Fruit fly (Drosophila melanogaster) whole organism, embryonic: ENCODE data around the gene mio.
A peak's percentile ranks its signal among the peaks of the same experiment; 100 is the strongest.

Experiments used
- ATbp ChIP-seq: fragments of 200-800 bp; sonication (Bioruptor generic); optimal IDR thresholded peaks from 2 replicates; lab custom pipeline; 2017; ENCODE audit warnings: missing biosample characterization, mild to moderate bottlenecking, missing genetic modification characterization, missing genetic modification reagents
- Ada2b ChIP-seq: fragments of 200-800 bp; sonication (Bioruptor generic); IDR thresholded peaks from 2 replicates; pipeline ENCODE4 v1.3.6; 2022; ENCODE audit warnings: missing biosample characterization, missing genetic modification characterization
- CG10209 ChIP-seq: fragments of 200-800 bp; sonication (Bioruptor generic); optimal IDR thresholded peaks from 3 replicates; lab custom pipeline; 2017; ENCODE audit warnings: missing biosample characterization, mild to moderate bottlenecking, missing genetic modification characterization, missing genetic modification reagents
- CG10431 ChIP-seq: fragments of 200-800 bp; sonication (Bioruptor generic); optimal IDR thresholded peaks from 3 replicates; lab custom pipeline; 2018; ENCODE audit warnings: missing biosample characterization, mild to moderate bottlenecking, missing genetic modification characterization
- CG11456 ChIP-seq: fragments of 200-800 bp; sonication (Bioruptor generic); IDR thresholded peaks from 3 replicates; pipeline ENCODE4 v1.3.6; 2022; ENCODE audit warnings: missing biosample characterization, missing genetic modification characterization
- CG11695 ChIP-seq: fragments of 200-800 bp; sonication (Bioruptor generic); IDR thresholded peaks from 3 replicates; pipeline ENCODE4 v1.3.6; 2022; ENCODE audit warnings: missing biosample characterization, missing genetic modification characterization
- CG12104 ChIP-seq: fragments of 200-800 bp; sonication (Bioruptor generic); optimal IDR thresholded peaks from 3 replicates; lab custom pipeline; 2016; ENCODE audit warnings: missing biosample characterization, missing genetic modification characterization
- CG12769 ChIP-seq: fragments of 200-800 bp; sonication (Bioruptor generic); optimal IDR thresholded peaks from 2 replicates; lab custom pipeline; 2019; ENCODE audit warnings: missing biosample characterization, mild to moderate bottlenecking, missing genetic modification characterization, moderate library complexity
- CG14965 ChIP-seq: fragments of 200-800 bp; sonication (Bioruptor generic); optimal IDR thresholded peaks from 2 replicates; lab custom pipeline; 2016; ENCODE audit warnings: missing biosample characterization, missing genetic modification characterization, borderline replicate concordance
- CG1603 ChIP-seq: fragments of 200-800 bp; sonication (Bioruptor generic); optimal IDR thresholded peaks from 2 replicates; lab custom pipeline; 2019; ENCODE audit warnings: missing biosample characterization, mild to moderate bottlenecking, missing genetic modification characterization, moderate library complexity
- CG17568 ChIP-seq: fragments of 200-800 bp; sonication (Bioruptor generic); optimal IDR thresholded peaks from 2 replicates; lab custom pipeline; 2018; ENCODE audit warnings: missing biosample characterization, mild to moderate bottlenecking, missing genetic modification characterization, moderate library complexity
- CG2889 ChIP-seq: fragments of 200-800 bp; sonication (Bioruptor generic); IDR thresholded peaks from 3 replicates; pipeline ENCODE4 v1.3.6; 2022; ENCODE audit warnings: missing biosample characterization, missing genetic modification characterization
- CG3065 ChIP-seq: fragments of 200-800 bp; sonication (Bioruptor generic); optimal IDR thresholded peaks from 2 replicates; lab custom pipeline; 2016; ENCODE audit warnings: missing biosample characterization, missing genetic modification characterization
- CG31441 ChIP-seq: fragments of 200-800 bp; sonication (Bioruptor generic); IDR thresholded peaks from 2 replicates; pipeline ENCODE4 v1.3.6; 2022; ENCODE audit warnings: missing biosample characterization, missing genetic modification characterization
- CG3838 ChIP-seq: fragments of 200-800 bp; sonication (Bioruptor generic); optimal IDR thresholded peaks from 3 replicates; lab custom pipeline; 2016; ENCODE audit warnings: missing biosample characterization, missing genetic modification characterization
- CG4820 ChIP-seq: fragments of 200-800 bp; sonication (Bioruptor generic); optimal IDR thresholded peaks from 3 replicates; lab custom pipeline; 2016; ENCODE audit warnings: missing biosample characterization, missing genetic modification characterization
- CG6689 ChIP-seq: fragments of 200-800 bp; sonication (Bioruptor generic); IDR thresholded peaks from 2 replicates; pipeline ENCODE4 v1.3.6; 2022; ENCODE audit warnings: missing biosample characterization, missing genetic modification characterization
- CG6791 ChIP-seq: fragments of 200-800 bp; sonication (Bioruptor generic); IDR thresholded peaks from 3 replicates; pipeline ENCODE4 v1.3.6; 2022; ENCODE audit warnings: missing biosample characterization, missing genetic modification characterization; ENCODE audit not compliant: partially characterized antibody
- CG8281 ChIP-seq: fragments of 200-800 bp; sonication (Bioruptor generic); optimal IDR thresholded peaks from 2 replicates; lab custom pipeline; 2018; ENCODE audit warnings: missing biosample characterization, mild to moderate bottlenecking, missing genetic modification characterization, moderate library complexity
- CG8388 ChIP-seq: fragments of 200-800 bp; sonication (Bioruptor generic); optimal IDR thresholded peaks from 2 replicates; lab custom pipeline; 2019; ENCODE audit warnings: missing biosample characterization, mild to moderate bottlenecking, missing genetic modification characterization, moderate library complexity
- CHES-1-like ChIP-seq: fragments of 200-800 bp; sonication (Bioruptor generic); optimal IDR thresholded peaks from 2 replicates; lab custom pipeline; 2016; ENCODE audit warnings: missing biosample characterization, missing genetic modification characterization
- Dip2 ChIP-seq: fragments of 200-800 bp; sonication (Bioruptor generic); IDR thresholded peaks from 2 replicates; pipeline ENCODE4 v1.3.6; 2022; ENCODE audit warnings: missing biosample characterization, missing genetic modification characterization
- Fer1 ChIP-seq: fragments of 200-800 bp; sonication (Bioruptor generic); optimal IDR thresholded peaks from 2 replicates; lab custom pipeline; 2017; ENCODE audit warnings: missing biosample characterization, mild to moderate bottlenecking, missing genetic modification characterization
- H15 ChIP-seq: fragments of 200-800 bp; sonication (Bioruptor generic); IDR thresholded peaks from 3 replicates; pipeline ENCODE4 v1.3.6; 2022; ENCODE audit warnings: missing biosample characterization, missing genetic modification characterization
- H2.0 ChIP-seq: fragments of 200-800 bp; sonication (Bioruptor generic); IDR thresholded peaks from 2 replicates; pipeline ENCODE4 v1.3.6; 2022; ENCODE audit warnings: missing biosample characterization, missing genetic modification characterization
- HHEX ChIP-seq: fragments of 200-800 bp; sonication (Bioruptor generic); optimal IDR thresholded peaks from 3 replicates; lab custom pipeline; 2017; ENCODE audit warnings: missing biosample characterization, mild to moderate bottlenecking, missing genetic modification characterization, missing genetic modification reagents
- HLH3B ChIP-seq: fragments of 200-800 bp; sonication (Bioruptor generic); IDR thresholded peaks from 2 replicates; pipeline ENCODE4 v1.3.6; 2022; ENCODE audit warnings: missing biosample characterization, missing genetic modification characterization
- Hey ChIP-seq: fragments of 200-800 bp; sonication (Bioruptor generic); optimal IDR thresholded peaks from 3 replicates; lab custom pipeline; 2018; ENCODE audit warnings: missing biosample characterization, mild to moderate bottlenecking, missing genetic modification characterization
- HmgD ChIP-seq: fragments of 200-800 bp; sonication (Bioruptor generic); optimal IDR thresholded peaks from 3 replicates; lab custom pipeline; 2016; ENCODE audit warnings: missing biosample characterization, missing genetic modification characterization
- Jarid2 ChIP-seq: fragments of 200-800 bp; sonication (Bioruptor generic); optimal IDR thresholded peaks from 3 replicates; lab custom pipeline; 2017; ENCODE audit warnings: mild to moderate bottlenecking, missing biosample characterization, missing genetic modification reagents, missing genetic modification characterization
- MESR4 ChIP-seq: fragments of 200-800 bp; sonication (Bioruptor generic); optimal IDR thresholded peaks from 2 replicates; lab custom pipeline; 2018; ENCODE audit warnings: missing biosample characterization, mild to moderate bottlenecking, missing genetic modification characterization, moderate library complexity
- Med ChIP-seq: fragments of 200-800 bp; sonication (Bioruptor generic); peaks from one replicate; lab custom pipeline; 2016; ENCODE audit warnings: missing biosample characterization, missing genetic modification characterization, mild to moderate bottlenecking, inconsistent platforms, moderate library complexity
- Optix ChIP-seq: fragments of 200-800 bp; sonication (Bioruptor generic); IDR thresholded peaks from 3 replicates; pipeline ENCODE4 v1.3.6; 2022; ENCODE audit warnings: missing biosample characterization, missing genetic modification characterization
- Sin3A ChIP-seq: fragments of >200 bp; optimal IDR thresholded peaks from 2 replicates; lab custom pipeline; 2018
- Usf ChIP-seq: fragments of 200-800 bp; sonication (Bioruptor generic); optimal IDR thresholded peaks from 2 replicates; lab custom pipeline; 2017; ENCODE audit warnings: missing genotype, missing biosample characterization, missing genetic modification characterization
- ci ChIP-seq: fragments of 200-800 bp; sonication (Bioruptor generic); IDR thresholded peaks from 3 replicates; pipeline ENCODE4 v1.3.6; 2022; ENCODE audit warnings: missing biosample characterization, missing genetic modification characterization
- corto ChIP-seq: fragments of 200-800 bp; sonication (Bioruptor generic); optimal IDR thresholded peaks from 2 replicates; lab custom pipeline; 2016; ENCODE audit warnings: missing biosample characterization, mild to moderate bottlenecking, missing genetic modification characterization, moderate library complexity
- dysf ChIP-seq: fragments of 200-800 bp; sonication (Bioruptor generic); IDR thresholded peaks from 3 replicates; pipeline ENCODE4 v1.3.6; 2022; ENCODE audit warnings: missing biosample characterization, missing genetic modification characterization
- fd64A ChIP-seq: fragments of 200-800 bp; sonication (Bioruptor generic); optimal IDR thresholded peaks from 3 replicates; lab custom pipeline; 2018; ENCODE audit warnings: missing biosample characterization, mild to moderate bottlenecking, missing genetic modification characterization
- hbn ChIP-seq: fragments of 200-800 bp; sonication (Bioruptor generic); IDR thresholded peaks from 2 replicates; pipeline ENCODE4 v1.3.6; 2022; ENCODE audit warnings: missing biosample characterization, missing genetic modification characterization; ENCODE audit not compliant: partially characterized antibody
- kah ChIP-seq: fragments of 200-800 bp; sonication (Bioruptor generic); optimal IDR thresholded peaks from 2 replicates; lab custom pipeline; 2018; ENCODE audit warnings: missing biosample characterization, mild to moderate bottlenecking, missing genetic modification characterization
- klu ChIP-seq: fragments of 200-800 bp; sonication (Bioruptor generic); IDR thresholded peaks from 2 replicates; pipeline ENCODE4 v1.3.6; 2022; ENCODE audit warnings: missing biosample characterization, missing genetic modification characterization
- mirr ChIP-seq: fragments of 200-800 bp; sonication (Bioruptor generic); optimal IDR thresholded peaks from 3 replicates; lab custom pipeline; 2018; ENCODE audit warnings: missing biosample characterization, mild to moderate bottlenecking, missing genetic modification characterization
- nmo ChIP-seq: fragments of 200-800 bp; sonication (Bioruptor generic); optimal IDR thresholded peaks from 2 replicates; lab custom pipeline; 2018; ENCODE audit warnings: missing biosample characterization, mild to moderate bottlenecking, missing genetic modification characterization, moderate library complexity
- oc ChIP-seq: fragments of 200-800 bp; sonication (Bioruptor generic); optimal IDR thresholded peaks from 2 replicates; lab custom pipeline; 2018; ENCODE audit warnings: missing biosample characterization, mild to moderate bottlenecking, missing genetic modification characterization, moderate library complexity
- p53 ChIP-seq: fragments of 200-800 bp; sonication (Bioruptor generic); optimal IDR thresholded peaks from 2 replicates; lab custom pipeline; 2016; ENCODE audit warnings: missing biosample characterization, missing genetic modification characterization
- ranshi ChIP-seq: fragments of 200-800 bp; sonication (Bioruptor generic); IDR thresholded peaks from 2 replicates; pipeline ENCODE4 v1.3.6; 2022; ENCODE audit warnings: missing biosample characterization, missing genetic modification characterization
- sens-2 ChIP-seq: fragments of 200-800 bp; sonication (Bioruptor generic); IDR thresholded peaks from 2 replicates; pipeline ENCODE4 v1.3.6; 2022; ENCODE audit warnings: missing biosample characterization, missing genetic modification characterization
- shn ChIP-seq: fragments of 200-800 bp; sonication (Bioruptor generic); optimal IDR thresholded peaks from 3 replicates; lab custom pipeline; 2016; ENCODE audit warnings: missing biosample characterization, missing genetic modification characterization
- wor ChIP-seq: fragments of 200-800 bp; sonication (Bioruptor generic); IDR thresholded peaks from 2 replicates; pipeline ENCODE4 v1.3.6; 2022; ENCODE audit warnings: missing biosample characterization, missing genetic modification characterization
- zen ChIP-seq: fragments of 200-800 bp; sonication (Bioruptor generic); optimal IDR thresholded peaks from 3 replicates; lab custom pipeline; 2018; ENCODE audit warnings: missing biosample characterization, mild to moderate bottlenecking, missing genetic modification characterization, moderate library complexity
- zen2 ChIP-seq: fragments of 200-800 bp; sonication (Bioruptor generic); IDR thresholded peaks from 3 replicates; pipeline ENCODE4 v1.3.6; 2022; ENCODE audit warnings: missing biosample characterization, missing genetic modification characterization; ENCODE audit not compliant: partially characterized antibody

Gene mio

DNA sequence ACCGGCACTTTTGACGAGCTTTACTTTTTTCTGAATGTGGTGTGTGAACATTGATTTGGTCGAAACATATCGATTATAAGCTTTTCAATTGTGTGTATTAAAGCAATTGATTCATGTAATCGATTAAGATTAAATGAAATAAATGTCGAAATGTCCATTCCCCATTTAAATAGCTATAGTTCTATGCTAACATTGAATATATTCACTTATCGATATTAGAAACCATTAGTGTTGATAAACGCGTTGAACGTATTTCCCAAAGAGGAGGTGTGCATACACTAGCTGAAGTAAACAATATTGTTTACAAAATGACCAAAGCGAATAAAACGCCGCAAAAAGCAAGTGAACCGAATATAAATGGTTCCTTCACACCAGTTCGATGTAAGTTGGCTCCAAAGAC, 3.1 kb upstream of the mio start, which contains the start of the genes Uch and CG34174 (continued):
- no peak for TF ChIP-seq oc (tag; lab: Kevin White, UChicago)
- peak; percentile 68 for TF ChIP-seq hbn
- no peak for TF ChIP-seq H15 (GFP tag; lab: Robert Waterston, UW)
- TF ChIP-seq fd64A (GFP tag; lab: Kevin White, UChicago): no peak
- TF ChIP-seq CG6791: peak; percentile 65
- TF ChIP-seq CG3065 (GFP tag; lab: Kevin White, UChicago): no peak
- no peak for TF ChIP-seq H2.0 (GFP tag; lab: Robert Waterston, UW)
- no peak for TF ChIP-seq wor (GFP tag; lab: Robert Waterston, UW)
- TF ChIP-seq CG4820 (GFP tag; lab: Kevin White, UChicago): no peak
- no peak for TF ChIP-seq Hey (tag; lab: Kevin White, UChicago)
- no peak for TF ChIP-seq ATbp
- no peak for TF ChIP-seq HmgD (GFP tag; lab: Kevin White, UChicago)
- peak; percentile 43 for TF ChIP-seq Sin3A
- no peak for TF ChIP-seq mirr
- no peak for TF ChIP-seq CG8281 (tag; lab: Kevin White, UChicago)
- no peak for TF ChIP-seq CG6689 (GFP tag; lab: Robert Waterston, UW)
- peak; percentile 75 for TF ChIP-seq CHES-1-like (GFP tag; lab: Kevin White, UChicago)
- no peak for TF ChIP-seq ranshi (GFP tag; lab: Robert Waterston, UW)
- TF ChIP-seq Jarid2 (GFP tag; lab: Kevin White, UChicago): no peak
- no peak for TF ChIP-seq Ada2b (GFP tag; lab: Robert Waterston, UW)
- TF ChIP-seq CG3838 (GFP tag; lab: Kevin White, UChicago): no peak
- TF ChIP-seq klu (GFP tag; lab: Robert Waterston, UW): no peak
- TF ChIP-seq shn: no peak
- peak; percentile 72 for TF ChIP-seq Med
- peak; percentile 65; the same call in 2 of the 3 replicates for TF ChIP-seq zen2 (GFP tag; lab: Robert Waterston, UW)
- no peak for TF ChIP-seq CG2889 (GFP tag; lab: Robert Waterston, UW)
- peak; percentile 46 for TF ChIP-seq zen
- TF ChIP-seq MESR4 (GFP tag; lab: Kevin White, UChicago): no peak
- peak; percentile 71 for TF ChIP-seq nmo (GFP tag; lab: Kevin White, UChicago)
- TF ChIP-seq dysf (GFP tag; lab: Robert Waterston, UW): no peak
- TF ChIP-seq CG12769: no peak
- no peak for TF ChIP-seq p53 (GFP tag; lab: Kevin White, UChicago)
- TF ChIP-seq Dip2: no peak
- no peak for TF ChIP-seq CG11695 (GFP tag; lab: Robert Waterston, UW)
- TF ChIP-seq CG11456 (GFP tag; lab: Robert Waterston, UW): no peak
- TF ChIP-seq kah (GFP tag; lab: Kevin White, UChicago): no peak
- no peak for TF ChIP-seq CG8388 (GFP tag; lab: Kevin White, UChicago)
- 0 out of 2 replicates have a peak, but pooled peaks have one; percentile 12 for TF ChIP-seq CG31441 (GFP tag; lab: Robert Waterston, UW)
- no peak for TF ChIP-seq CG10209
- no peak for TF ChIP-seq CG12104 (GFP tag; lab: Kevin White, UChicago)
- no peak for TF ChIP-seq sens-2 (GFP tag; lab: Robert Waterston, UW)
- TF ChIP-seq Optix (GFP tag; lab: Robert Waterston, UW): no peak
- peak; percentile 36 for TF ChIP-seq CG1603 (tag; lab: Kevin White, UChicago)
- TF ChIP-seq CG17568: no peak
- TF ChIP-seq Usf (GFP tag; lab: Kevin White, UChicago): no peak
- no peak for TF ChIP-seq CG14965 (GFP tag; lab: Kevin White, UChicago)
- no peak for TF ChIP-seq HLH3B (GFP tag; lab: Robert Waterston, UW)
- TF ChIP-seq corto (GFP tag; lab: Kevin White, UChicago): no peak
- peak; percentile 45 for TF ChIP-seq Fer1 (GFP tag; lab: Kevin White, UChicago)
- no peak for TF ChIP-seq CG10431 (GFP tag; lab: Kevin White, UChicago)
- no peak for TF ChIP-seq ci (GFP tag; lab: Robert Waterston, UW)
- TF ChIP-seq HHEX: no peak
